Fruit fly (Drosophila melanogaster) Kc167 (cell line): Measurements from ENCODE around the gene CG33710.

ENCODE experiments used
- Myc ChIP-seq: fragments of >200 bp; optimal IDR thresholded peaks from 2 replicates; lab custom pipeline; 2017; ENCODE audit warnings: missing external identifiers
- Sin3A ChIP-seq: fragments of >200 bp; optimal IDR thresholded peaks from 2 replicates; lab custom pipeline; 2018; ENCODE audit warnings: missing external identifiers
- h ChIP-seq: fragments of >200 bp; optimal IDR thresholded peaks from 3 replicates; lab custom pipeline; 2018; ENCODE audit warnings: missing external identifiers
- insv ChIP-seq: fragments of >200 bp; optimal IDR thresholded peaks from 3 replicates; lab custom pipeline; 2018; ENCODE audit warnings: missing external identifiers
- psq ChIP-seq: fragments of >200 bp; optimal IDR thresholded peaks from 2 replicates; lab custom pipeline; 2017; ENCODE audit warnings: missing external identifiers
- ttk ChIP-seq: sonication (Bioruptor generic); optimal IDR thresholded peaks from 2 replicates; lab custom pipeline; 2017; ENCODE audit warnings: missing external identifiers

Gene CG33710

DNA sequence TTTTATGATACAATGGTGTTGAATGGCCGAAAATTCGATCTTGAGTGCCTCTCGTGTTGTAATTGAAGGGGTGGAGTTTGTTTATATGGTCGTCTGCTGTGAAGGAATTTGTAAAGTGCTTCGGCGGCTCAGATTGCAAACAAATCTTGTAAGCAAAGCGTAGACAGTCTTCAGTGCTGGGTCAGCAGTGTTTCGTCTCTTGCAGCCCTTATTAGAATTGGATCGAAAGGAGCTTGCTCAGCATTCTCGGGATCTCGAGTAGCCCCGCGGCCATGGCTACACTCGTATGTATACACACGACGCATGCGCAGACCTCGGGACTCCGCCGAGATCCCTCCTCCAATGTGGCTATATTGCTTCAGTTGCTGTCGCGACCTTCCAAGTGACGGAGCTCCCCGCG is 25.5 kb upstream of the CG33710 start:
- TF ChIP-seq Sin3A (lab: Kevin White, UChicago) (no peak), Myc (no peak), ttk (no peak), psq (lab: Kevin White, UChicago) (no peak), h (lab: Kevin White, UChicago) (no peak), insv (lab: Kevin White, UChicago) (no peak)

DNA sequence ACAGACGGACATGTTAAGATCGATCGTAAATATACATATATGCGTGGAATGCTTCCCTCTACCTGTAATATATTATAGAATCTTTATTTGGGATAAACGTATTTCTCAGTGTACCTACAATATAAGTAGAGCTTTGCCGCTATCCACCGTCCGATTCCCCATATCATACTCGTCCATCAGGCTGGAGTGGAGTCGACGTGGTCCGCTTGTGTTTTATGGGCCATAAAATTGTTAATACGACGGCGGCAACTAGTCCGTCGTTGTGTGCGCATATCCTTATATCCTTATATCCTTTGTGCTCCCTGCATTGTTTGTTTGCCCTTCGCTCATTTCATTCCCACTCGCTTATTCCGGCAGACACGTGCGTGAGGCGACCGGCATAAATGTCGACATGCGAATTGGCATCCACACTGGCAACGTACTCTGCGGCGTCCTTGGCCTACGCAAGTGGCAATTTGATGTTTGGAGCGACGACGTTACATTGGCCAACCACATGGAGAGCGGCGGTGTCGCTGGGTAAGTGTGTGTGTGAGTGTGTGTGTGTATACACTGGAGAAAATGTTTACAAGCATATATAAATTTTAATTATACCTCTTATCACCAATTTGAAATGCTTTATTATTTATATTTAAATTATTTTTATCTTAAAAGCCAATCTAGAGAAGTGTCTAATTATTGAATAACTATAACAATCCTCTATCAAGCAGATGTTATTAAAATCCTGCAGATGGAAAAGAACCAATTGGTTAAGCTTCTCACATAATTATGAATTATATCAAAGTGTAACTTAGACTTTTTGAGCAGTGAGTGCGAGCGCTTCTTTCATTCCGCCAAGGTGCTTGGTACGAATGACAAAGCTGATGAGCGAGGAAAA is 16.4 kb upstream of the CG33710 start:
- no peak for TF ChIP-seq Sin3A (lab: Kevin White, UChicago)
- TF ChIP-seq Myc, result no peak
- TF ChIP-seq ttk, result no peak
- TF ChIP-seq insv (lab: Kevin White, UChicago), result no peak
- no peak for TF ChIP-seq h (lab: Kevin White, UChicago)
- TF ChIP-seq psq (lab: Kevin White, UChicago), result no peak

DNA sequence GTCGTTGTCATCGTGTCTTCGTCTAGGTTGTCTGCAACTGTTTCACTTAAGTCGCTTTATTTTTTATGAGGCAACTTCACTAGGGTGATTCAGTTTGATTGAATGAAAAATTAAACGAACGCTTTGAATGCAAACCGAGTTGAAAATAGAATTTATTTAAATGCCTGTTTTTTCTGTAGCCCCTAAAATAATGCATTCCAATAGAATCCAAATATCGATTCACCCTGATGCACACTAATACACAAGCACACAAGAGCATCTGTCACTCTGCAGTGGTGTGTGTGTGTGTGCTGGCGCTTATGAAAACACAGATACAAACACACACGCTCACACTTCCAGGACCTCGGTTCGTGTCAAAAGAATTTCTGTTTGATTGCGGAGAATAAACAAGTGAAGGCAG is 9.2 kb upstream of the CG33710 start:
- TF ChIP-seq Sin3A (lab: Kevin White, UChicago) (no peak), psq (lab: Kevin White, UChicago) (no peak)

DNA sequence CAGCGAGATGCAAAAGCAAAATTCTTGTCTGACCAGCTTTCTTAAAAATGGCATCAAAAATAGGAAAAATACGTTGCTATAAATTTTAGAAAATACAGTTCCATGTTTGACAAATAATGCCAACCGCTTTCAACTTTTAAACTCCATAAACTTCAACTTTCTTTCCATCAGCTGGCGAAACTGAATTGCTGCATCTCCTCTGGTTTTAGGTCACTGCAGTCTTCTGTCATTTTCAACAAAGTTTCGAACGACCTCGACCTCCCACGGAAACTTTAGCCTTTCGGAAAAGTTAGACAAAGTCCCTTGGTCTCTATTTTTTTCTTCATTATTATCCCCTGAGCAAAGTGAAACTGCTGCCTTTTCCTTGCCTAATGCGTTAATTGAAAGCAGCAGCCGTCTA is 3.1 kb upstream of the CG33710 start, which contains the start of gene CG42263:
Gene CG42263 (minus strand): TSS at position 101 of the 400 bp plus-strand sequence.
- no peak for TF ChIP-seq psq (lab: Kevin White, UChicago)
- no peak for TF ChIP-seq insv (lab: Kevin White, UChicago)
- no peak for TF ChIP-seq h (lab: Kevin White, UChicago)
- no peak for TF ChIP-seq Myc
- TF ChIP-seq ttk, result no peak
- no peak for TF ChIP-seq Sin3A (lab: Kevin White, UChicago)

DNA sequence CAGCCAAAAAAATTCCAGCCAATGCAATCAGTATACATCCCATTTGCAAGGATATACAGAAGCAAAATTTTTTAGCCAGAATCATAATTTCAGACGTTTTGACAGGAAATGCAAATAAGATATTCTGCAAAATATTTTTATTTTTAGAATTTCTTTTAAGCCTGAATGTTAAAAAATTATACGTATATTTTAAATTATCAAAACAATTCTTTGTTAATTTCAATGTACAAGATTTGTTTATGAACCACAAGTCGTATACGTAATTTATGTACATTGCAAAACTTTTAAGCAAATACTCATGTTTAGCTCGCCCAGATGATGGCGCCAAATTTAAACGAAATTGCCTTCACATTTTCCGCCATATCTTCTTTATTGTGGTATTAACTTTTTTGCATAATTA is 1.8 kb upstream of the CG33710 start, which contains the start of gene CG42654:
Gene CG42654 (minus strand): TSS at position 101 of the 400 bp plus-strand sequence.
- TF ChIP-seq psq (lab: Kevin White, UChicago), result no peak
- no peak for TF ChIP-seq h (lab: Kevin White, UChicago)
- TF ChIP-seq Myc, result no peak
- no peak for TF ChIP-seq insv (lab: Kevin White, UChicago)
- no peak for TF ChIP-seq ttk
- no peak for TF ChIP-seq Sin3A (lab: Kevin White, UChicago)

DNA sequence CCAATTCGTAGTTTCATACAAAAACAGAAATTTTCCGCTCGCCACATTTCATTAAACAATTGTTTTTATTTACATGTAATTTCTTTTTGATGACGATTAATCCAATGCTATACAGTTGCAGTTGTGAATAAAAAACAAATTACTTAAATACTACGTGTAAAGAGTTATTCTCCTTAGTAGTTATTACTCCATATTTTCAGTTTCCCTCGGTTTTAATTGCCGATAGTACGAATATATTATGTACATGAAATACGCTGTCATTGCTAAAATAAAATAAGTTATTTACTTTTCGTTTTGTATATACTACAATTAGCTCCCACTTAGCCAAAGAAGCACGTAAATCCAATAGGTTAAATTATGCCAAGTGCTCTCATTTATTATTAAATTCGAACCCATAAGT is 1.0 kb upstream of the CG33710 start, which contains the start of gene CG42655:
Gene CG42655 (minus strand): TSS at position 101 of the 400 bp plus-strand sequence.
- TF ChIP-seq insv (lab: Kevin White, UChicago) (no peak), ttk (no peak), h (lab: Kevin White, UChicago) (no peak), psq (lab: Kevin White, UChicago) (no peak), Sin3A (lab: Kevin White, UChicago) (no peak), Myc (no peak)

DNA sequence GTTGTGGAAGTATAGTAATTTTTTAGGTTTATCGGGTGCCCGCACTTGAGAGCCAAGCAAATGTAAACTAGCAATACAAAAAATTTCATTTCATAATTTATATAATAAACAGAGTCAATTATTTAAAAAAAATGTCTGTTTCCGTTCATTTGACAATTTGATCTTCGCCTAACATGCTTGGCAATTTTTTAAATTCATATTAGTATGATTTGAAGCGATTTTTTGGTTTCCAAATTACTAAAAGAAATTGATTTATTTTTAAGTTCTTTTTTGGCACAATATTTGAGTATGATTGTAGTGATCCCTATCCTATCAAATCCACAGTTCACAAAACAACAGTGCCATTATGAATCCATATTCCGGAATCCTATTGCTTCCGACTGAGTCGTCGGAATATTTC is 722 bp downstream of the CG33710 start, which contains the start of gene CG34258:
Gene CG34258 (minus strand): TSS at position 101 of the 400 bp plus-strand sequence.
- TF ChIP-seq psq (lab: Kevin White, UChicago) (no peak), Sin3A (lab: Kevin White, UChicago) (no peak), insv (lab: Kevin White, UChicago) (no peak), ttk (no peak), h (lab: Kevin White, UChicago) (no peak), Myc (no peak)

DNA sequence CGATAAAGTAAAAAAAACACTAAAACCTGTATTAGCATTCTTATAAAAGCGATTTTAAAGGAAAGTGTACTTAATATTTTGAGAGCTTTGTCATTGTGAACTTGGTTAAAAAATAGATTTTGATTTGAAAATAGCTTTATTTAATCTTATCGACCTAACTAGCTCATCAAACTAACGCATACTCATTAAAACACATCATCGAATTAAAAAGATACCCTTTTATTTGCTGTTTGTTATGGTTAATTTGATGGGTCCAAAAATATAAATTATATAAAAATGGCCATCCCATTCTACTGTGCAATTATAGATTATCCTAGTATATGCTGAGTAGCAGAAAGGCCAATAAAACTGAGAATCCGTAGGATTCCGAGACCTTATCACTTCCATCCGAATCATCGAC is 1.6 kb downstream of the CG33710 start, which contains the start of gene CG32219:
Gene CG32219 (minus strand): TSS at position 101 of the 400 bp plus-strand sequence.
- TF ChIP-seq Myc (no peak), Sin3A (lab: Kevin White, UChicago) (no peak), insv (lab: Kevin White, UChicago) (no peak)

DNA sequence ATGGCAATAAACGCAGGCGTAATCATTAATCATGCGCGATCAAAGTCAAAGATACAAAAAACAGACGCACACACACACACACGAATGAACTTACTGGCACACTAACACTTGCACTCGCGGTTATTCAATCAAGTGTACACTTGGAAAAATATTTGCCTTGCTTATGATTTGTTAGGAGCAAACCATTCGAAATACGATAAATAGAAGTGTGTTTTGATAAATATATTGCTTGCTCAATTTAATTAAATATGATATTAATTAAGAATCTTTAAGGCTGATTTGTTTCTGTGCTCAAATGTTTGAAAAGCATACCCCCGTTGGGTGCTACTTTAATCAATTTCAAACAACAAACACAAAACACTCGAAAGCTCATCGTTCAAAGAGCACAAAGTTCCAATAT is 7.1 kb downstream of the CG33710 start:
- no peak for TF ChIP-seq Myc
- TF ChIP-seq insv (lab: Kevin White, UChicago), result no peak
- no peak for TF ChIP-seq ttk
- TF ChIP-seq h (lab: Kevin White, UChicago), result no peak
- no peak for TF ChIP-seq Sin3A (lab: Kevin White, UChicago)
- no peak for TF ChIP-seq psq (lab: Kevin White, UChicago)

DNA sequence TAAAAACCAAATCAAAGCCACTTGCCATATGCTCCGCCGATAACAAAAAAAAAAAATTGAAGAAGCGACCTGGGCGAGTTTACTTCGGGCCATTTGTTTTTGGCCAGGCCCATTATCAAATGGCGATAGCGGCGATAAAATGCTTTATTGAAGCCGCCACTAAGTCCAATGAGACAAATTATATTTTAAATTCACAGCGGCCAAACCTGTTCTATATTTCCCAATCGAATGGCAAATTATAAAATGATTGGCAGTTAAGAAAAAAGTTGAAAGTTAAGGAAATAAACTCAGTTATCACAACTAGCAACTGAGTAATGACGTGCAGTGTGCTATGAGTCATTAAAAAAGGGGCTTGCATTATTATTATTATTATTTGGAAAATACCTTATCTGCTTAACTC is 11.4 kb downstream of the CG33710 start:
- TF ChIP-seq Myc (no peak), insv (lab: Kevin White, UChicago) (no peak), psq (lab: Kevin White, UChicago) (no peak), h (lab: Kevin White, UChicago) (no peak), Sin3A (lab: Kevin White, UChicago) (no peak), ttk (no peak)

DNA sequence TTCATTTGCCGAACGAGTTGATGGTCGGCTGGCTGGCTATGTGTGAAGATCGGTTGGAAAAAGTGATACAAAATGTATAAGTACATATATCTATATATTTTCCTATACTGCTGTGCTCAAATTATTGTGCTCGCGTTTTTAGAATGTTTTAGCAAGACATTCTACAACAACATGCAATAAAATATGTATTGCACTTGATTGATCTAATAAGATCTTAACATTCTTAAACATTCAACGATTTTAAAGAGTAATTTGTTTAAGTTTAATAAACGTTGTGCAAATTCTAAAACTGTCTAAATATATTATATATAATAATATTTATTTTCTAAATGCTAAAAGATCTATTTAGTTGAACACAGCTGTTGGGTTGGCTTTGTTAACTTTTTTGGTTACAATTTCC is 12.2 kb downstream of the CG33710 start:
- no peak for TF ChIP-seq insv (lab: Kevin White, UChicago)
- no peak for TF ChIP-seq Myc
- TF ChIP-seq psq (lab: Kevin White, UChicago), result no peak
- TF ChIP-seq Sin3A (lab: Kevin White, UChicago), result no peak
- no peak for TF ChIP-seq ttk
- no peak for TF ChIP-seq h (lab: Kevin White, UChicago)

DNA sequence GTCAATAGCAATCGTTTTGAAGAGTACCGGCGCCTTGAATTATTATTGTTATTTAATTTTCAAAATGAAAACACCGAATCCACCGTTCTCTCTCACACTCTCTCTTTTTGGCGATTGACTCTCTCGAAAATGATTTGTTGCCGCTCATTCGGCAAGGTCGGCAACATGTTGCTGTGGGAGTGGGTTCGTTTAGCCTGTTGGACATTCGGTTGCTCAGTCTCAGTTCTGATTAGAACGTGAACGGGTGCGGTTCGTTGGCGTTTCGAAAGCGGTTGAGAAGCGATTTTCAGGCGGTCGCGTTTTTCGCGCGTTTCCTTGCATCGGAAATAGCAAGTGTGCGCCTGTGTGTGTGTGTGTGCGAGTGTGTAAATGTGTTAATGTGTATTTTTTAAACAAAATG is 13.6 kb downstream of the CG33710 start, which contains the start of gene Ac76E:
Gene Ac76E (plus strand): TSS at position 264 of the 400 bp plus-strand sequence.
- TF ChIP-seq ttk, result no peak
